Worm (Caenorhabditis elegans) whole organism, L4 larva: ENCODE results near the gene rpt-1.
A peak's percentile ranks its signal among the peaks of the same experiment; 100 is the strongest.

Source experiments
- mxl-3 ChIP-seq: fragments of 200-800 bp; sonication (Bioruptor generic); optimal IDR thresholded peaks from 2 replicates; lab custom pipeline; 2018; ENCODE audit warnings: mild to moderate bottlenecking, missing genetic modification characterization, missing compliant biosample characterization
- nhr-77 ChIP-seq: fragments of 150-350 bp; optimal IDR thresholded peaks from 2 replicates; lab custom pipeline; 2014; ENCODE audit warnings: missing biosample characterization, missing genetic modification characterization
- saeg-2 ChIP-seq: fragments of 200-800 bp; sonication (Bioruptor generic); IDR thresholded peaks from 2 replicates; pipeline ENCODE4 v1.3.6; 2022; ENCODE audit warnings: missing genetic modification reagents, missing genetic modification characterization, missing compliant biosample characterization
- tag-97 ChIP-seq: fragments of 200-800 bp; sonication (Bioruptor generic); IDR thresholded peaks from 2 replicates; pipeline ENCODE4 v1.3.6; 2022; ENCODE audit warnings: missing genetic modification characterization, missing compliant biosample characterization
- unc-62 ChIP-seq, 3 experiments: fragments of 150-350 bp in 1 of 3; sonication (generic microtip); optimal IDR thresholded peaks in 2 of 3; peaks in 1 of 3; 1 replicate in 1 of 3; 2 replicates in 2 of 3; lab custom pipeline; 2014 to 2017; ENCODE audit warnings: missing biosample characterization in 3 of 3, missing genetic modification characterization in 3 of 3, missing genetic modification reagents in 3 of 3, missing genotype in 1 of 3
- zip-2 ChIP-seq: fragments of 150-350 bp; optimal IDR thresholded peaks from 2 replicates; lab custom pipeline; 2014; ENCODE audit warnings: missing biosample characterization, missing genetic modification characterization

ce11 chrV:11990511-11991127 lies 8.4 kb upstream of the rpt-1 start:
- TF ChIP-seq mxl-3 (GFP tag; lab: Kevin White, UChicago) (no peak), nhr-77 (tag; lab: Kevin White, UChicago) (no peak), tag-97 (GFP tag; lab: Robert Waterston, UW) (no peak), saeg-2 (GFP tag; lab: Robert Waterston, UW) (no peak), unc-62 (GFP tag; optimal IDR thresholded peaks at IDR 0.05 in 1 of 2; lab: Kevin White, UChicago) (peak in 1 of 2 experiments; percentile 61), unc-62 (tag; optimal IDR thresholded peaks at IDR 0.05; lab: Kevin White, UChicago) (no peak), zip-2 (tag; lab: Kevin White, UChicago) (no peak)
